Fruit fly (Drosophila melanogaster) ovary, adult (tissue): ENCODE measurements around the gene tplus3b.

Experiments used
- CG17801 ChIP-seq: fragments of 200-800 bp; optimal IDR thresholded peaks from 2 replicates; lab custom pipeline; 2019; ENCODE audit warnings: missing biosample characterization, mild to moderate bottlenecking, missing genetic modification characterization, moderate library complexity; ENCODE audit not compliant: partially characterized antibody

tplus3b gene

dm6 chr2L:22120871-22121388 is 16.7 kb upstream of the tplus3b start, which contains the start of gene CG3651:
Gene CG3651, plus strand, starts transcription at chr2L:22121338.
- no peak for TF ChIP-seq CG17801 (GFP tag; lab: Kevin White, UChicago)

- no peak for TF ChIP-seq CG17801 (GFP tag; lab: Kevin White, UChicago)
These were observed 4.5 kb upstream of the tplus3b start, which contains the start of gene CG6675 for dm6 chr2L:22108664-22109063. Gene CG6675, plus strand, starts transcription at chr2L:22108964.

- TF ChIP-seq CG17801 (GFP tag; lab: Kevin White, UChicago), result no peak
These were observed 3.0 kb upstream of the tplus3b start, which contains the start of gene CG10834 for dm6 chr2L:22107204-22107603. Gene CG10834, minus strand, starts transcription at chr2L:22107304.

- TF ChIP-seq CG17801 (GFP tag; lab: Kevin White, UChicago), result no peak
These were observed 1.2 kb upstream of the tplus3b start, which contains the start of gene CG15219 for dm6 chr2L:22105412-22105811. Gene CG15219, minus strand, starts transcription at chr2L:22105512.

dm6 chr2L:22079332-22079731 is 24.9 kb downstream of the tplus3b start, which contains the start of gene ttm3:
Gene ttm3, plus strand, starts transcription at chr2L:22079632.
- TF ChIP-seq CG17801 (GFP tag; lab: Kevin White, UChicago), result no peak

dm6 chr2L:22070844-22071243 is 33.4 kb downstream of the tplus3b start, which contains the start of gene tplus3a:
Gene tplus3a, plus strand, starts transcription at chr2L:22071144.
- no peak for TF ChIP-seq CG17801 (GFP tag; lab: Kevin White, UChicago)

dm6 chr2L:22065243-22065642 is 39.0 kb downstream of the tplus3b start, which contains the start of gene CG42597:
Gene CG42597, minus strand, starts transcription at chr2L:22065343.
- TF ChIP-seq CG17801 (GFP tag; lab: Kevin White, UChicago), result no peak

- TF ChIP-seq CG17801 (GFP tag; lab: Kevin White, UChicago), result no peak
These were observed 44.3 kb downstream of the tplus3b start for dm6 chr2L:22059852-22060251.

- TF ChIP-seq CG17801 (GFP tag; lab: Kevin White, UChicago), result no peak
These were observed 50.0 kb downstream of the tplus3b start, which contains the start of gene CG34173 for dm6 chr2L:22054202-22054601. Gene CG34173, minus strand, starts transcription at chr2L:22054302.
